Fruit fly (Drosophila melanogaster) whole organism, pupa: ENCODE results near the gene CG46458.

Experiments used
- CG10348 ChIP-seq: fragments of 200-800 bp; sonication (Bioruptor generic); IDR thresholded peaks from 2 replicates; pipeline ENCODE4 v1.3.6; 2022; ENCODE audit warnings: missing biosample characterization, missing genetic modification characterization
- CG12605 ChIP-seq: fragments of 200-800 bp; sonication (Bioruptor generic); IDR thresholded peaks from 2 replicates; pipeline ENCODE4 v1.3.6; 2022; ENCODE audit warnings: missing biosample characterization, missing genetic modification characterization
- CG13204 ChIP-seq: fragments of 200-800 bp; sonication (Bioruptor generic); optimal IDR thresholded peaks from 2 replicates; lab custom pipeline; 2018; ENCODE audit warnings: missing biosample characterization, mild to moderate bottlenecking, missing genetic modification characterization, moderate library complexity
- CG14655 ChIP-seq: fragments of 200-800 bp; sonication (Bioruptor generic); optimal IDR thresholded peaks from 3 replicates; lab custom pipeline; 2017; ENCODE audit warnings: mild to moderate bottlenecking, missing biosample characterization, missing genetic modification reagents, missing genetic modification characterization
- CG15710 ChIP-seq: fragments of 200-800 bp; sonication (Bioruptor generic); optimal IDR thresholded peaks from 2 replicates; lab custom pipeline; 2018; ENCODE audit warnings: missing biosample characterization, mild to moderate bottlenecking, missing genetic modification characterization, moderate library complexity
- CG17806 ChIP-seq: fragments of 200-800 bp; sonication (Bioruptor generic); optimal IDR thresholded peaks from 2 replicates; lab custom pipeline; 2018; ENCODE audit warnings: missing biosample characterization, mild to moderate bottlenecking, missing genetic modification characterization, moderate library complexity
- CG32121 ChIP-seq: fragments of 200-800 bp; sonication (Bioruptor generic); IDR thresholded peaks from 2 replicates; pipeline ENCODE4 v1.3.6; 2022; ENCODE audit warnings: missing biosample characterization, missing genetic modification characterization
- CG34367 ChIP-seq: fragments of 200-800 bp; sonication (Bioruptor generic); optimal IDR thresholded peaks from 2 replicates; lab custom pipeline; 2018; ENCODE audit warnings: missing biosample characterization, mild to moderate bottlenecking, missing genetic modification characterization
- CG4496 ChIP-seq: fragments of 200-800 bp; sonication (Bioruptor generic); IDR thresholded peaks from 3 replicates; pipeline ENCODE4 v1.3.6; 2022; ENCODE audit warnings: missing biosample characterization, missing genetic modification characterization
- CG8159 ChIP-seq: fragments of 200-800 bp; sonication (Bioruptor generic); optimal IDR thresholded peaks from 3 replicates; lab custom pipeline; 2018; ENCODE audit warnings: missing biosample characterization, mild to moderate bottlenecking, missing genetic modification characterization, moderate library complexity
- CG8301 ChIP-seq: fragments of 200-800 bp; sonication (Bioruptor generic); optimal IDR thresholded peaks from 2 replicates; lab custom pipeline; 2018; ENCODE audit warnings: missing biosample characterization, mild to moderate bottlenecking, missing genetic modification characterization
- CG9948 ChIP-seq: fragments of 200-800 bp; sonication (Bioruptor generic); optimal IDR thresholded peaks from 2 replicates; lab custom pipeline; 2018; ENCODE audit warnings: missing biosample characterization, mild to moderate bottlenecking, missing genetic modification characterization, moderate library complexity
- D1 ChIP-seq: fragments of 200-800 bp; sonication (Bioruptor generic); optimal IDR thresholded peaks from 2 replicates; lab custom pipeline; 2018; ENCODE audit warnings: missing biosample characterization, mild to moderate bottlenecking, missing genetic modification characterization, moderate library complexity
- EcR ChIP-seq: fragments of 200-800 bp; sonication (Bioruptor generic); optimal IDR thresholded peaks from 3 replicates; lab custom pipeline; 2019; ENCODE audit warnings: missing biosample characterization, missing genetic modification characterization, mild to moderate bottlenecking, moderate library complexity, missing genetic modification reagents
- Ets98B ChIP-seq: fragments of 200-800 bp; sonication (Bioruptor generic); IDR thresholded peaks from 2 replicates; pipeline ENCODE4 v1.3.6; 2022; ENCODE audit warnings: missing biosample characterization, missing genetic modification characterization
- Pif1A ChIP-seq: fragments of 200-800 bp; sonication (Bioruptor generic); optimal IDR thresholded peaks from 3 replicates; lab custom pipeline; 2016; ENCODE audit warnings: missing biosample characterization, missing genetic modification characterization
- Pif1B ChIP-seq: fragments of 200-800 bp; sonication (Bioruptor generic); optimal IDR thresholded peaks from 3 replicates; lab custom pipeline; 2016; ENCODE audit warnings: missing biosample characterization, missing genetic modification characterization
- Snoo ChIP-seq: fragments of 200-800 bp; sonication (Bioruptor generic); optimal IDR thresholded peaks from 3 replicates; lab custom pipeline; 2017; ENCODE audit warnings: missing biosample characterization, mild to moderate bottlenecking, missing genetic modification characterization, inconsistent platforms
- fd96Ca ChIP-seq: fragments of 200-800 bp; sonication (Bioruptor generic); IDR thresholded peaks from 3 replicates; pipeline ENCODE4 v1.3.6; 2022; ENCODE audit warnings: missing biosample characterization, missing genetic modification characterization
- gl ChIP-seq: fragments of 200-800 bp; sonication (Bioruptor generic); optimal IDR thresholded peaks from 2 replicates; lab custom pipeline; 2018; ENCODE audit warnings: missing biosample characterization, mild to moderate bottlenecking, missing genetic modification characterization
- rn ChIP-seq: fragments of 200-800 bp; sonication (Bioruptor generic); IDR thresholded peaks from 2 replicates; pipeline ENCODE4 v1.3.6; 2022; ENCODE audit warnings: missing biosample characterization, missing genetic modification characterization

The CG46458 gene

DNA sequence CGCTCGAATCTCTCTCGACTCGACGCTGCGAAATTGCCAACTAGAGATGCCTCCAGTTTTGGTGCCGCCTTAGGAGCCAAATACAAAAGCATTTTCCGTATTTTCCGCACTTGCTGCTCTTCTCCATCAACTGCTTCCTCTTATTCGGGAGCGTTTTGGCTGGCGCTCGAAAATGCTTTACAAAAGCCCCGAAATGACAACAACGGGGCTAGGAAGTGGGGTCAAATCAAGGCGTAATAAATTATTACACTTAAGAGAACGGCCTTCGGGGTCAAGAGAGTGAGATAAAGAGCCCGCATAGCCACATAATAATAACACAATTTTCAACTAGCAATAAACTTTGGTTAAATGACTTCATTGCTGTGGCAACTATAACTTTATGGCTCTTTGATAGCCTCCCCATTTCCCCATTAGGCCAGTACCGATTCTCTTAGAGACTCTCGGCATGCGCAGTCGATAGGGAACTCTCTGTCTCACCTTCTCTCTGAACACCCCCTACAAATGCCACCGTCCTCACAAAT, at the start of gene CG46458:
CG46458 (minus strand) TSS at position 51 of the 521 bp plus-strand sequence.
- TF ChIP-seq CG9948 (no peak), D1 (tag; lab: Kevin White, UChicago) (no peak), CG13204 (GFP tag; lab: Kevin White, UChicago) (no peak), CG15710 (tag; lab: Kevin White, UChicago) (no peak), EcR (GFP tag; lab: Kevin White, UChicago) (no peak), Pif1B (GFP tag; lab: Kevin White, UChicago) (no peak), CG17806 (tag; lab: Kevin White, UChicago) (no peak), gl (tag; lab: Kevin White, UChicago) (no peak), CG34367 (tag; lab: Kevin White, UChicago) (no peak), fd96Ca (no peak), CG10348 (no peak)

DNA sequence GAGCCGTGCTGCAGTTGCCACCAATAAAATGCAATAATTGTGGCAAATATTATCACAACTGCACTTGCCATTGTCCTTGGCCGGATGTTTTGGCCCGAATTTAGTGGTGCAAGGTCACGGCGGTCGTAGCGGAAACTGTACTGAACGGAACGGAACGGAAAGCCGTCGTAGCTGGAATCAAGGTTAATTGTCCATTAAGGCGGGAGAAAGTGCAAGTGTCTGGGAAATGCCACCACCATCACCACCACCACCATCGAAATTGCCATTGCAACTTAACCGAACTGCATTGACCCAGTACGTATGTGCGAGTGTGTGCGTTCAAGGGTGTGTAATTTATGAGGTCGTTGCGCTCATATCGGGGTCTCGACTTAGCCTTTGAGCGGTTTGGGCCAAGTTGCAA, 48.8 kb upstream of the CG46458 start:
- TF ChIP-seq Pif1B (GFP tag; lab: Kevin White, UChicago) = no peak
- TF ChIP-seq CG9948 = no peak
- no peak for TF ChIP-seq EcR (GFP tag; lab: Kevin White, UChicago)
- TF ChIP-seq CG14655 (GFP tag; lab: Kevin White, UChicago) = no peak
- no peak for TF ChIP-seq CG13204 (GFP tag; lab: Kevin White, UChicago)
- no peak for TF ChIP-seq Pif1A
- no peak for TF ChIP-seq rn (GFP tag; lab: Robert Waterston, UW)
- no peak for TF ChIP-seq CG8301 (tag; lab: Kevin White, UChicago)
- no peak for TF ChIP-seq CG8159 (tag; lab: Kevin White, UChicago)
- TF ChIP-seq CG32121 (GFP tag; lab: Robert Waterston, UW) = no peak
- TF ChIP-seq CG10348 = no peak
- TF ChIP-seq CG15710 (tag; lab: Kevin White, UChicago) = no peak
- TF ChIP-seq CG12605 (GFP tag; lab: Robert Waterston, UW) = no peak
- TF ChIP-seq CG34367 (tag; lab: Kevin White, UChicago) = no peak
- TF ChIP-seq fd96Ca = no peak
- TF ChIP-seq CG4496 (GFP tag; lab: Robert Waterston, UW) = no peak

DNA sequence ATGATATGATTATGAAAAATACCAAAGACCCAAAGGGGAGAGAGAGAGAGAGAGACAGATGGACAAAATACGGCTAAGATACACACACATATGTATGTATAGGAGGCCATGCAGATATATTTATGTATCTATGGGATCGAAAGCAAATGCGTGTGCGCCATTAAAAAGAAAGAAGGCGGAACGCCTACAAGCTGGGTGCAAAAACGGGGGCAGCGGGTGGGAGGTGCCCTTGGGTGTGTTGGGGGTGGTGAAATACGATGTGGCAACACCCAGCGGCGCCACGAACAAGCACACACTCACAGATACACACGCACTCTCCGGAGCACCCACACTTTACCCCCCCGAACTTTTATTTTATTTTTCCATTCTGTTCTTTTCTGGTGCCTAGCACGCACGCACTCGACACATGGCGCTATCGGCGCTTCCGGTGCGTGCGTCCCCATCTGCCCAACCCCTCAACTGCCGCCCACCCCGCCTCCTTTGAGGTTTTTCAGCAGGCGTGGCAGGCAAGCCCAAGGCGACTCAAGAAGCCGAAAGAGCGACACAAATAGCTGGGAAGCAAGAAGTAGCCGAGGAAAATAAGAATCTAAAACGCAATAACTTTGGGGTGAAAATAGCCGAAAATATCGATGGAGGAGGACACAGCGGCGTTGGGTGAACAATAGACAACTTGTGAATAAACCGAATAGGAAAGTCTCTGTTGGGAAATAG, 46.5 kb upstream of the CG46458 start:
- TF ChIP-seq CG34367 (tag; lab: Kevin White, UChicago) = no peak
- no peak for TF ChIP-seq D1 (tag; lab: Kevin White, UChicago)
- no peak for TF ChIP-seq CG17806 (tag; lab: Kevin White, UChicago)
- TF ChIP-seq CG8159 (tag; lab: Kevin White, UChicago) = no peak
- no peak for TF ChIP-seq rn (GFP tag; lab: Robert Waterston, UW)
- TF ChIP-seq CG4496 (GFP tag; lab: Robert Waterston, UW) = no peak
- TF ChIP-seq CG32121 (GFP tag; lab: Robert Waterston, UW) = no peak
- no peak for TF ChIP-seq EcR (GFP tag; lab: Kevin White, UChicago)
- TF ChIP-seq CG15710 (tag; lab: Kevin White, UChicago) = no peak
- no peak for TF ChIP-seq CG10348
- TF ChIP-seq CG14655 (GFP tag; lab: Kevin White, UChicago) = no peak
- no peak for TF ChIP-seq Ets98B (GFP tag; lab: Robert Waterston, UW)
- TF ChIP-seq CG9948 = no peak
- no peak for TF ChIP-seq CG12605 (GFP tag; lab: Robert Waterston, UW)
- TF ChIP-seq Snoo (tag; lab: Kevin White, UChicago) = no peak
- TF ChIP-seq Pif1B (GFP tag; lab: Kevin White, UChicago) = no peak

DNA sequence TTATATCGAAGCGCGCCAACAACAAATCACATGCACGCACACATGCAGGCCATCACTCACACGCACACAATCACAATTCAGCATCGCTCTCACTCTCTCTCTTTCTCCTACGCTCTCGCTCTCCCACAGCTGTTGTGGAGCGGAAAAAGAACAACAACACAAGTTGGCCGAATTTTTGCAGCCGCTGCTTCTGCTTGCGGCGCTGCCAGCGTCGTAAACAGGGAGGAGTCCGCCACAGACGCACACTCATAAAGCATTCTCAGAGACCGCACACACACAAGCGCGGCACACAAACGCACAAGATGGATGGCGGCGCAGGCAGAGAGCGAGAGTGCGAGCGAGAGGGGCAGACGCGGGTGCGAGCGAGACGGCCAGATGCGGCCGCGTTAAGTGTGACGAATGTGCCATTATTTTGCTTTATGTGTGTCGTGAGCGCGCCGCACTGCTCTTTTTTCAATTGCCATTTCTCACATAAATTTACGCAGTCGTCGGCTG, 42.6 kb upstream of the CG46458 start:
- TF ChIP-seq CG13204 (GFP tag; lab: Kevin White, UChicago) (peak; percentile 32), Snoo (tag; lab: Kevin White, UChicago) (no peak), CG34367 (tag; lab: Kevin White, UChicago) (no peak), CG12605 (GFP tag; lab: Robert Waterston, UW) (no peak)
- TF ChIP-seq, all 21 proteins: peak for 1

DNA sequence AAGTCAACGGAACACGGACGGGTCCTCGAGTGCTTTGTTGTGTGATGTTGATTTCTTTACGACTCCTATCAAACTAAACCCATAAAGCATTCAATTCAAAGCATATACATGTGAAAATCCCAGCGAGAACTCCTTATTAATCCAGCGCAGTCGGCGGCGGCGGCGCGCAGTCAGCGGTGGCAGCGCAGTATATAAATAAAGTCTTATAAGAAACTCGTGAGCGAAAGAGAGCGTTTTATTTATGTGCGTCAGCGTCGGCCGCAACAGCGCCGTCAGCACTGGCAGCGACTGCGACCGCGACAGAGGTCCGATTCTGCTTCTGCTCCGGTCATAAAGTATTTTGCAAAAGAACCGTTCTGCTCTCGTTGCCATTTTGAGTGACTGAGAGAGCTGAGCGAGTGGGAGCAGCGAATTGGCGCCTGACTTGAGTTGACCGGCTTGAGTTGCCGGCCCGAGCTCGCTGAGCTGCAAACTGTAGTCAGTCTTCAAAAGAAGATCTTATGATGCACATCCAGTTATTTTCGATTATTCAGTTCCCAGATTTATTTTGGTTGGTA, 41.1 kb upstream of the CG46458 start, which contains the start of gene Antp:
Antp (minus strand) TSS at position 75 of the 557 bp plus-strand sequence.
- TF ChIP-seq CG32121 (GFP tag; lab: Robert Waterston, UW) (no peak), CG10348 (no peak), rn (GFP tag; lab: Robert Waterston, UW) (no peak), Pif1B (GFP tag; lab: Kevin White, UChicago) (no peak), CG15710 (tag; lab: Kevin White, UChicago) (no peak), CG8301 (tag; lab: Kevin White, UChicago) (no peak), D1 (tag; lab: Kevin White, UChicago) (no peak), Ets98B (GFP tag; lab: Robert Waterston, UW) (no peak), EcR (GFP tag; lab: Kevin White, UChicago) (no peak), CG9948 (no peak), CG4496 (GFP tag; lab: Robert Waterston, UW) (no peak), CG17806 (tag; lab: Kevin White, UChicago) (no peak), Snoo (tag; lab: Kevin White, UChicago) (no peak), CG13204 (GFP tag; lab: Kevin White, UChicago) (no peak), CG12605 (GFP tag; lab: Robert Waterston, UW) (no peak), CG34367 (tag; lab: Kevin White, UChicago) (no peak), Pif1A (no peak)
- TF ChIP-seq, all 21 proteins: peak for 0
